Fruit fly (Drosophila melanogaster) whole organism, prepupa: ENCODE data around the gene CG1979.

Source experiments
- CG10631 ChIP-seq: fragments of 200-800 bp; sonication (Bioruptor generic); optimal IDR thresholded peaks from 2 replicates; lab custom pipeline; 2016; ENCODE audit warnings: missing biosample characterization, missing genetic modification characterization
- CG11294 ChIP-seq: fragments of 200-800 bp; sonication (Bioruptor generic); IDR thresholded peaks from 2 replicates; pipeline ENCODE4 v1.3.6; 2022; ENCODE audit warnings: missing biosample characterization, missing genetic modification characterization
- CG11902 ChIP-seq: fragments of 200-800 bp; sonication (Bioruptor generic); optimal IDR thresholded peaks from 3 replicates; lab custom pipeline; 2016; ENCODE audit warnings: missing biosample characterization, missing genetic modification characterization
- CG15336 ChIP-seq: fragments of 200-800 bp; sonication (Bioruptor generic); IDR thresholded peaks from 2 replicates; pipeline ENCODE4 v1.3.6; 2022; ENCODE audit warnings: missing biosample characterization, missing genetic modification characterization
- CG16779 ChIP-seq: fragments of 200-800 bp; sonication (Bioruptor generic); optimal IDR thresholded peaks from 3 replicates; lab custom pipeline; 2017; ENCODE audit warnings: missing biosample characterization, mild to moderate bottlenecking, missing genetic modification characterization
- CG32006 ChIP-seq: fragments of 200-800 bp; sonication (Bioruptor generic); optimal IDR thresholded peaks from 3 replicates; lab custom pipeline; 2017; ENCODE audit warnings: missing biosample characterization, mild to moderate bottlenecking, missing genetic modification characterization
- CG3919 ChIP-seq: fragments of 200-800 bp; sonication (Bioruptor generic); optimal IDR thresholded peaks from 3 replicates; lab custom pipeline; 2016; ENCODE audit warnings: missing biosample characterization, missing genetic modification characterization
- CG4318 ChIP-seq: fragments of 200-800 bp; sonication (Bioruptor generic); optimal IDR thresholded peaks from 3 replicates; lab custom pipeline; 2017; ENCODE audit warnings: missing biosample characterization, mild to moderate bottlenecking, missing genetic modification characterization
- CG6163 ChIP-seq: fragments of 200-800 bp; sonication (Bioruptor generic); IDR thresholded peaks from 3 replicates; pipeline ENCODE4 v1.3.6; 2022; ENCODE audit warnings: missing biosample characterization, missing genetic modification characterization
- CG6276 ChIP-seq: fragments of 200-800 bp; sonication (Bioruptor generic); optimal IDR thresholded peaks from 2 replicates; lab custom pipeline; 2017; ENCODE audit warnings: missing biosample characterization, mild to moderate bottlenecking, missing genetic modification characterization
- CG6792 ChIP-seq: fragments of 200-800 bp; sonication (Bioruptor generic); optimal IDR thresholded peaks from 3 replicates; lab custom pipeline; 2016; ENCODE audit warnings: missing biosample characterization, missing genetic modification characterization
- CG6808 ChIP-seq: fragments of 200-800 bp; sonication (Bioruptor generic); optimal IDR thresholded peaks from 3 replicates; lab custom pipeline; 2017; ENCODE audit warnings: missing biosample characterization, missing genetic modification characterization, mild to moderate bottlenecking, moderate library complexity, missing genetic modification reagents
- CG6854 ChIP-seq: fragments of 200-800 bp; sonication (Bioruptor generic); optimal IDR thresholded peaks from 2 replicates; lab custom pipeline; 2017; ENCODE audit warnings: missing biosample characterization, mild to moderate bottlenecking, missing genetic modification characterization
- CG7368 ChIP-seq: fragments of 200-800 bp; sonication (Bioruptor generic); optimal IDR thresholded peaks from 3 replicates; lab custom pipeline; 2016; ENCODE audit warnings: missing biosample characterization, missing genetic modification characterization
- CG8119 ChIP-seq: fragments of 200-800 bp; sonication (Bioruptor generic); IDR thresholded peaks from 3 replicates; pipeline ENCODE4 v1.3.6; 2022; ENCODE audit warnings: missing biosample characterization, missing genetic modification characterization
- CG8319 ChIP-seq: fragments of 200-800 bp; sonication (Bioruptor generic); optimal IDR thresholded peaks from 3 replicates; lab custom pipeline; 2016; ENCODE audit warnings: missing biosample characterization, missing genetic modification characterization
- CG8632 ChIP-seq: fragments of 200-800 bp; sonication (Bioruptor generic); optimal IDR thresholded peaks from 3 replicates; lab custom pipeline; 2016; ENCODE audit warnings: missing biosample characterization, missing genetic modification characterization
- CG9139 ChIP-seq: fragments of 200-800 bp; sonication (Bioruptor generic); optimal IDR thresholded peaks from 3 replicates; lab custom pipeline; 2017; ENCODE audit warnings: missing biosample characterization, mild to moderate bottlenecking, missing genetic modification characterization
- Eip93F ChIP-seq: fragments of 200-800 bp; sonication (Bioruptor generic); optimal IDR thresholded peaks from 2 replicates; lab custom pipeline; 2016; ENCODE audit warnings: missing biosample characterization, mild to moderate bottlenecking, missing genetic modification characterization
- Ets21C ChIP-seq: fragments of 200-800 bp; sonication (Bioruptor generic); optimal IDR thresholded peaks from 3 replicates; lab custom pipeline; 2016; ENCODE audit warnings: missing biosample characterization, missing genetic modification characterization
- Ets96B ChIP-seq: fragments of 200-800 bp; optimal IDR thresholded peaks from 2 replicates; lab custom pipeline; 2019; ENCODE audit warnings: missing biosample characterization, mild to moderate bottlenecking, missing genetic modification characterization, moderate library complexity
- Hr38 ChIP-seq: sonication (Bioruptor generic); optimal IDR thresholded peaks from 2 replicates; lab custom pipeline; 2016; ENCODE audit warnings: missing biosample characterization, missing genetic modification characterization
- Hr39 ChIP-seq: fragments of 200-800 bp; sonication (Bioruptor generic); optimal IDR thresholded peaks from 2 replicates; lab custom pipeline; 2016; ENCODE audit warnings: missing biosample characterization, missing genetic modification characterization
- Hr4 ChIP-seq: fragments of 200-800 bp; sonication (Bioruptor generic); optimal IDR thresholded peaks from 3 replicates; lab custom pipeline; 2016; ENCODE audit warnings: missing biosample characterization, missing genetic modification characterization
- Met ChIP-seq: fragments of 200-800 bp; sonication (Bioruptor generic); optimal IDR thresholded peaks from 3 replicates; lab custom pipeline; 2016; ENCODE audit warnings: missing biosample characterization, missing genetic modification characterization
- OdsH ChIP-seq: fragments of 200-800 bp; sonication (Bioruptor generic); optimal IDR thresholded peaks from 3 replicates; lab custom pipeline; 2016; ENCODE audit warnings: missing biosample characterization, missing genetic modification characterization
- Smox ChIP-seq: fragments of 200-800 bp; sonication (Bioruptor generic); optimal IDR thresholded peaks from 3 replicates; lab custom pipeline; 2016; ENCODE audit warnings: missing biosample characterization, missing genetic modification characterization
- Sox14 ChIP-seq: fragments of 200-800 bp; sonication (Bioruptor generic); optimal IDR thresholded peaks from 3 replicates; lab custom pipeline; 2016; ENCODE audit warnings: missing biosample characterization, missing genetic modification characterization
- Sox15 ChIP-seq: fragments of 200-800 bp; sonication (Bioruptor generic); optimal IDR thresholded peaks from 3 replicates; lab custom pipeline; 2016; ENCODE audit warnings: missing biosample characterization, missing genetic modification characterization
- achi ChIP-seq: fragments of 200-800 bp; sonication (Bioruptor generic); optimal IDR thresholded peaks from 3 replicates; lab custom pipeline; 2016; ENCODE audit warnings: missing biosample characterization, missing genetic modification characterization
- cyc ChIP-seq: fragments of 200-800 bp; sonication (Bioruptor generic); optimal IDR thresholded peaks from 3 replicates; lab custom pipeline; 2016; ENCODE audit warnings: missing biosample characterization, missing genetic modification characterization
- dac ChIP-seq: fragments of 200-800 bp; sonication (Bioruptor generic); optimal IDR thresholded peaks from 2 replicates; lab custom pipeline; 2017; ENCODE audit warnings: missing biosample characterization, mild to moderate bottlenecking, missing genetic modification characterization
- dsx ChIP-seq: fragments of 200-800 bp; optimal IDR thresholded peaks from 3 replicates; lab custom pipeline; 2019; ENCODE audit warnings: missing biosample characterization, mild to moderate bottlenecking, missing genetic modification characterization, moderate library complexity; ENCODE audit not compliant: poor library complexity, severe bottlenecking
- eg ChIP-seq: fragments of 200-800 bp; sonication (Bioruptor generic); IDR thresholded peaks from 3 replicates; pipeline ENCODE4 v1.3.6; 2022; ENCODE audit warnings: missing biosample characterization, missing genetic modification characterization
- fd59A ChIP-seq: fragments of 200-800 bp; sonication (Bioruptor generic); optimal IDR thresholded peaks from 2 replicates; lab custom pipeline; 2017; ENCODE audit warnings: missing biosample characterization, mild to moderate bottlenecking, missing genetic modification characterization, missing genetic modification reagents
- pdm3 ChIP-seq: fragments of 200-800 bp; sonication (Bioruptor generic); optimal IDR thresholded peaks from 3 replicates; lab custom pipeline; 2016; ENCODE audit warnings: missing biosample characterization, missing genetic modification characterization
- salr ChIP-seq, 2 experiments: fragments of 200-800 bp; sonication (Bioruptor generic); optimal IDR thresholded peaks; 3 replicates each; lab custom pipeline; 2016 to 2018; ENCODE audit warnings: missing biosample characterization in 2 of 2, missing genetic modification characterization in 2 of 2, mild to moderate bottlenecking in 1 of 2
- ss ChIP-seq, 2 experiments: fragments of 200-800 bp; sonication (Bioruptor generic); optimal IDR thresholded peaks; 2 replicates in 1 of 2; 3 replicates in 1 of 2; lab custom pipeline; 2017 to 2018; ENCODE audit warnings: mild to moderate bottlenecking in 2 of 2, missing biosample characterization in 2 of 2, missing genetic modification characterization in 2 of 2, moderate library complexity in 1 of 2
- topi ChIP-seq: fragments of 200-800 bp; sonication (Bioruptor generic); optimal IDR thresholded peaks from 3 replicates; lab custom pipeline; 2016; ENCODE audit warnings: missing biosample characterization, missing genetic modification characterization
- vri ChIP-seq: fragments of 200-800 bp; sonication (Bioruptor generic); optimal IDR thresholded peaks from 3 replicates; lab custom pipeline; 2016; ENCODE audit warnings: missing biosample characterization, mild to moderate bottlenecking, missing genetic modification characterization

The CG1979 gene

dm6 chr3R:7033707-7034106 lies 20.7 kb upstream of the CG1979 start:
- TF ChIP-seq Hr39 (GFP tag; lab: Kevin White, UChicago), result no peak
- no peak for TF ChIP-seq Ets21C
- TF ChIP-seq cyc (GFP tag; lab: Kevin White, UChicago), result no peak
- TF ChIP-seq CG6163 (GFP tag; lab: Robert Waterston, UW), result no peak
- TF ChIP-seq topi (GFP tag; lab: Kevin White, UChicago), result no peak
- TF ChIP-seq Smox (GFP tag; lab: Kevin White, UChicago), result no peak
- no peak for TF ChIP-seq CG6792 (GFP tag; lab: Kevin White, UChicago)
- TF ChIP-seq OdsH (GFP tag; lab: Kevin White, UChicago), result no peak
- no peak for TF ChIP-seq vri (GFP tag; lab: Kevin White, UChicago)
- TF ChIP-seq Sox14 (GFP tag; lab: Kevin White, UChicago), result no peak
- TF ChIP-seq Hr38 (GFP tag; lab: Kevin White, UChicago), result no peak
- TF ChIP-seq ss (GFP tag; optimal IDR thresholded peaks at IDR 0.05; lab: Kevin White, UChicago), result no peak
- no peak for TF ChIP-seq fd59A (GFP tag; lab: Kevin White, UChicago)

- no peak for TF ChIP-seq CG32006 (GFP tag; lab: Kevin White, UChicago)
- no peak for TF ChIP-seq Hr4
- no peak for TF ChIP-seq Ets21C
- no peak for TF ChIP-seq Ets96B (tag; lab: Kevin White, UChicago)
- TF ChIP-seq topi (GFP tag; lab: Kevin White, UChicago), result no peak
- TF ChIP-seq CG9139 (GFP tag; lab: Kevin White, UChicago), result no peak
- TF ChIP-seq eg, result no peak
- TF ChIP-seq dsx (GFP tag; lab: Kevin White, UChicago), result no peak
- no peak for TF ChIP-seq Hr39 (GFP tag; lab: Kevin White, UChicago)
- TF ChIP-seq CG6163 (GFP tag; lab: Robert Waterston, UW), result no peak
- TF ChIP-seq CG16779, result no peak
- no peak for TF ChIP-seq Smox (GFP tag; lab: Kevin White, UChicago)
- TF ChIP-seq ss (GFP tag; optimal IDR thresholded peaks at IDR 0.05; lab: Kevin White, UChicago), result no peak
- TF ChIP-seq CG7368 (GFP tag; lab: Kevin White, UChicago), result no peak
These were observed 19.9 kb upstream of the CG1979 start for dm6 chr3R:7034440-7034839.

dm6 chr3R:7035703-7036266 lies 18.6 kb upstream of the CG1979 start:
- TF ChIP-seq pdm3 (GFP tag; lab: Kevin White, UChicago) (no peak), CG15336 (GFP tag; lab: Robert Waterston, UW) (no peak)

- TF ChIP-seq eg (no peak), Smox (GFP tag; lab: Kevin White, UChicago) (peak; percentile 13), Met (peak; percentile 53), Sox14 (GFP tag; lab: Kevin White, UChicago) (no peak), CG7368 (GFP tag; lab: Kevin White, UChicago) (peak; percentile 24), CG10631 (GFP tag; lab: Kevin White, UChicago) (no peak), pdm3 (GFP tag; lab: Kevin White, UChicago) (peak; percentile 37), dsx (GFP tag; lab: Kevin White, UChicago) (no peak), CG8119 (no peak), CG15336 (GFP tag; lab: Robert Waterston, UW) (no peak), CG6854 (GFP tag; lab: Kevin White, UChicago) (no peak), CG8632 (GFP tag; lab: Kevin White, UChicago) (no peak), CG8319 (GFP tag; lab: Kevin White, UChicago) (no peak), Ets21C (no peak), CG6163 (GFP tag; lab: Robert Waterston, UW) (no peak), salr (GFP tag; optimal IDR thresholded peaks at IDR 0.05; lab: Kevin White, UChicago) (peak in 1 of 2 experiments; percentile 21), vri (GFP tag; lab: Kevin White, UChicago) (peak; percentile 43), fd59A (GFP tag; lab: Kevin White, UChicago) (no peak), CG3919 (GFP tag; lab: Kevin White, UChicago) (peak; percentile 57), Sox15 (no peak), CG11294 (no peak), CG16779 (no peak), CG11902 (GFP tag; lab: Kevin White, UChicago) (no peak), Eip93F (GFP tag; lab: Kevin White, UChicago) (no peak), CG6276 (GFP tag; lab: Kevin White, UChicago) (no peak), topi (GFP tag; lab: Kevin White, UChicago) (peak; percentile 21), OdsH (GFP tag; lab: Kevin White, UChicago) (peak; percentile 4), CG6808 (GFP tag; lab: Kevin White, UChicago) (peak; percentile 4), dac (GFP tag; lab: Kevin White, UChicago) (no peak), CG4318 (GFP tag; lab: Kevin White, UChicago) (no peak), CG6792 (GFP tag; lab: Kevin White, UChicago) (peak; percentile 8), ss (GFP tag; optimal IDR thresholded peaks at IDR 0.05; lab: Kevin White, UChicago) (peak; percentile 7 to 19), achi (peak; percentile 25), CG32006 (GFP tag; lab: Kevin White, UChicago) (no peak), CG9139 (GFP tag; lab: Kevin White, UChicago) (no peak)
These were observed 17.1 kb upstream of the CG1979 start for dm6 chr3R:7037250-7037802.
